Fruit fly (Drosophila melanogaster): ENCODE data around the gene Usp12-46.

Gene Usp12-46

dm6 chr3R:22733751-22734150 lies 16.9 kb upstream of the Usp12-46 start, which contains the start of gene Takl2 (continued):
- no peak for TF ChIP-seq MESR4 (GFP tag; optimal IDR thresholded peaks at IDR 0.05)
- no peak for TF ChIP-seq CG2202 (tag; optimal IDR thresholded peaks at IDR 0.05)
- TF ChIP-seq CG15479 (GFP tag; optimal IDR thresholded peaks at IDR 0.05) = no peak
- no peak for TF ChIP-seq salm (tag; optimal IDR thresholded peaks at IDR 0.05)

dm6 chr3R:22740930-22741329 lies 9.8 kb upstream of the Usp12-46 start, which contains the start of the genes Dcr-1 and CG6985:
Dcr-1 (minus strand) TSS chr3R:22741091.
CG6985 (plus strand) TSS chr3R:22741150.
- 0 out of 4 replicates have a peak, but pooled peaks have one; percentile 23 for TF ChIP-seq Dll (GFP tag; IDR thresholded peaks at IDR 0.05; ENCODE audit: partially characterized antibody)
- peak; percentile 54; the same call in 1 of the 3 replicates for TF ChIP-seq CG34422 (GFP tag; IDR thresholded peaks at IDR 0.05)
- TF ChIP-seq al (GFP tag; IDR thresholded peaks at IDR 0.05) = no peak
- no peak for TF ChIP-seq cad (GFP tag; optimal IDR thresholded peaks at IDR 0.05)
- TF ChIP-seq bsh (GFP tag; optimal IDR thresholded peaks at IDR 0.05) = no peak
- peak; percentile 19 for TF ChIP-seq BEAF-32 (GFP tag; optimal IDR thresholded peaks at IDR 0.05)
- TF ChIP-seq GATAe (GFP tag; conservative IDR thresholded peaks at IDR 0.05) = no peak
- TF ChIP-seq HmgZ (tag; optimal IDR thresholded peaks at IDR 0.05) = peak; percentile 11
- TF ChIP-seq gfzf (GFP tag; optimal IDR thresholded peaks at IDR 0.05) = peak; percentile 69
- TF ChIP-seq CG9609 (GFP tag; optimal IDR thresholded peaks at IDR 0.05) = no peak
- TF ChIP-seq Sry-δ (GFP tag; optimal IDR thresholded peaks at IDR 0.05) = no peak
- peak; percentile 43 for TF ChIP-seq CG9797 (GFP tag; optimal IDR thresholded peaks at IDR 0.05)
- no peak for TF ChIP-seq CG10654 (GFP tag; optimal IDR thresholded peaks at IDR 0.05)
- TF ChIP-seq sna (GFP tag; IDR thresholded peaks at IDR 0.05; ENCODE audit: partially characterized antibody) = peak; percentile 45; the same call in 1 of the 2 replicates
- TF ChIP-seq mld (GFP tag; IDR thresholded peaks at IDR 0.05; ENCODE audit: partially characterized antibody) = 0 out of 3 replicates have a peak, but pooled peaks have one; percentile 24
- no peak for TF ChIP-seq ATbp (GFP tag; optimal IDR thresholded peaks at IDR 0.05)
- peak; percentile 50 for TF ChIP-seq CG14710 (tag; optimal IDR thresholded peaks at IDR 0.05)
- peak; percentile 28; the same call in 1 of the 2 replicates for TF ChIP-seq hbn (GFP tag; IDR thresholded peaks at IDR 0.05; ENCODE audit: partially characterized antibody)
- no peak for TF ChIP-seq schlank (tag; optimal IDR thresholded peaks at IDR 0.05)
- no peak for TF ChIP-seq B-H1 (GFP tag; IDR thresholded peaks at IDR 0.05)
- no peak for TF ChIP-seq CG34376 (GFP tag; optimal IDR thresholded peaks at IDR 0.05)
- TF ChIP-seq Opbp (GFP tag; IDR thresholded peaks at IDR 0.05; ENCODE audit: partially characterized antibody) = 0 out of 3 replicates have a peak, but pooled peaks have one; percentile 24
- TF ChIP-seq jumu (GFP tag; optimal IDR thresholded peaks at IDR 0.05) = no peak
- peak; percentile 81 for TF ChIP-seq E2f2 (GFP tag; IDR thresholded peaks at IDR 0.05)
- TF ChIP-seq Dp (GFP tag; optimal IDR thresholded peaks at IDR 0.05) = peak; percentile 64
- peak; percentile 88 for TF ChIP-seq MBD-R2 (GFP tag; IDR thresholded peaks at IDR 0.05)
- TF ChIP-seq CG34224 (GFP tag; IDR thresholded peaks at IDR 0.05; ENCODE audit: partially characterized antibody) = peak; percentile 33; the same call in 2 of the 3 replicates
- TF ChIP-seq YL-1 (GFP tag; optimal IDR thresholded peaks at IDR 0.05) = peak; percentile 50
- peak; percentile 53 for TF ChIP-seq MESR4 (GFP tag; optimal IDR thresholded peaks at IDR 0.05)
- peak; percentile 56 for TF ChIP-seq grn (GFP tag; optimal IDR thresholded peaks at IDR 0.05)
- TF ChIP-seq Scr (GFP tag; IDR thresholded peaks at IDR 0.05; ENCODE audit: partially characterized antibody) = peak; percentile 32
- TF ChIP-seq pzg (GFP tag; optimal IDR thresholded peaks at IDR 0.05) = peak; percentile 42
- TF ChIP-seq vnd (GFP tag; IDR thresholded peaks at IDR 0.05; ENCODE audit: partially characterized antibody) = peak; percentile 29; the same call in 1 of the 3 replicates
- TF ChIP-seq CG13287 (GFP tag; IDR thresholded peaks at IDR 0.05; ENCODE audit: partially characterized antibody) = peak; percentile 40
- TF ChIP-seq CG4617 (GFP tag; optimal IDR thresholded peaks at IDR 0.05; ENCODE audit: borderline replicate concordance) = peak; percentile 56
- peak; percentile 13 for TF ChIP-seq Sin3A (optimal IDR thresholded peaks at IDR 0.05)
- TF ChIP-seq zen2 (GFP tag; IDR thresholded peaks at IDR 0.05; ENCODE audit: partially characterized antibody) = 0 out of 3 replicates have a peak, but pooled peaks have one; percentile 20
- no peak for TF ChIP-seq HLHmδ (GFP tag; optimal IDR thresholded peaks at IDR 0.05)
- TF ChIP-seq CG7963 (GFP tag; IDR thresholded peaks at IDR 0.05; ENCODE audit: partially characterized antibody) = peak; percentile 26; the same call in 1 of the 3 replicates
- TF ChIP-seq stwl (tag; optimal IDR thresholded peaks at IDR 0.05) = peak; percentile 40
- TF ChIP-seq CG17186 (GFP tag; optimal IDR thresholded peaks at IDR 0.05) = peak; percentile 20

All from whole organism, embryonic.